Fruit fly (Drosophila melanogaster) whole organism, embryonic: ENCODE data around the gene Nepl3.

Experiments used
- BtbVII ChIP-seq: fragments of 200-800 bp; sonication (Bioruptor generic); optimal IDR thresholded peaks from 3 replicates; lab custom pipeline; 2017; ENCODE audit warnings: missing biosample characterization, mild to moderate bottlenecking, missing genetic modification characterization
- CG10321 ChIP-seq: fragments of 200-800 bp; sonication (Bioruptor generic); IDR thresholded peaks from 2 replicates; pipeline ENCODE4 v1.3.6; 2022; ENCODE audit warnings: missing biosample characterization, missing genetic modification characterization
- CG11723 ChIP-seq: fragments of 200-800 bp; sonication (Bioruptor generic); optimal IDR thresholded peaks from 2 replicates; lab custom pipeline; 2017; ENCODE audit warnings: missing biosample characterization, mild to moderate bottlenecking, missing genetic modification characterization
- CG1233 ChIP-seq: fragments of 200-800 bp; sonication (Bioruptor generic); optimal IDR thresholded peaks from 4 replicates; lab custom pipeline; 2018; ENCODE audit warnings: missing biosample characterization, mild to moderate bottlenecking, missing genetic modification characterization
- CG13296 ChIP-seq: fragments of 200-800 bp; sonication (Bioruptor generic); optimal IDR thresholded peaks from 3 replicates; lab custom pipeline; 2018; ENCODE audit warnings: missing biosample characterization, mild to moderate bottlenecking, missing genetic modification characterization
- CG15514 ChIP-seq: fragments of 200-800 bp; sonication (Bioruptor generic); optimal IDR thresholded peaks from 3 replicates; lab custom pipeline; 2017; ENCODE audit warnings: missing biosample characterization, missing genetic modification characterization, mild to moderate bottlenecking, moderate library complexity, missing genetic modification reagents
- CG17385 ChIP-seq: fragments of 200-800 bp; sonication (Bioruptor generic); optimal IDR thresholded peaks from 3 replicates; lab custom pipeline; 2018; ENCODE audit warnings: missing biosample characterization, mild to moderate bottlenecking, missing genetic modification characterization
- CG17568 ChIP-seq: fragments of 200-800 bp; sonication (Bioruptor generic); optimal IDR thresholded peaks from 2 replicates; lab custom pipeline; 2018; ENCODE audit warnings: missing biosample characterization, mild to moderate bottlenecking, missing genetic modification characterization, moderate library complexity
- CG2875 ChIP-seq: fragments of 200-800 bp; sonication (Bioruptor generic); optimal IDR thresholded peaks from 2 replicates; lab custom pipeline; 2017; ENCODE audit warnings: missing biosample characterization, mild to moderate bottlenecking, missing genetic modification characterization, missing genetic modification reagents
- CG32772 ChIP-seq: fragments of 200-800 bp; sonication (Bioruptor generic); IDR thresholded peaks from 2 replicates; pipeline ENCODE4 v1.3.6; 2022; ENCODE audit warnings: missing biosample characterization, missing genetic modification characterization
- CG4707 ChIP-seq: fragments of 200-800 bp; sonication (Bioruptor generic); optimal IDR thresholded peaks from 2 replicates; lab custom pipeline; 2018; ENCODE audit warnings: missing biosample characterization, mild to moderate bottlenecking, missing genetic modification characterization, moderate library complexity
- CG6765 ChIP-seq: fragments of 200-800 bp; sonication (Bioruptor generic); optimal IDR thresholded peaks from 3 replicates; lab custom pipeline; 2017; ENCODE audit warnings: missing biosample characterization, mild to moderate bottlenecking, missing genetic modification characterization
- CG6791 ChIP-seq: fragments of 200-800 bp; sonication (Bioruptor generic); IDR thresholded peaks from 3 replicates; pipeline ENCODE4 v1.3.6; 2022; ENCODE audit warnings: missing biosample characterization, missing genetic modification characterization; ENCODE audit not compliant: partially characterized antibody
- CG7271 ChIP-seq: fragments of 200-800 bp; sonication (Bioruptor generic); optimal IDR thresholded peaks from 2 replicates; lab custom pipeline; 2018; ENCODE audit warnings: missing biosample characterization, mild to moderate bottlenecking, missing genetic modification characterization, moderate library complexity
- CG9727 ChIP-seq: fragments of 200-800 bp; sonication (Bioruptor generic); optimal IDR thresholded peaks from 3 replicates; lab custom pipeline; 2017; ENCODE audit warnings: missing biosample characterization, mild to moderate bottlenecking, missing genetic modification characterization
- CG9817 ChIP-seq: fragments of 200-800 bp; sonication (Bioruptor generic); optimal IDR thresholded peaks from 2 replicates; lab custom pipeline; 2018; ENCODE audit warnings: missing biosample characterization, mild to moderate bottlenecking, missing genetic modification characterization, moderate library complexity
- Deaf1 ChIP-seq: fragments of 200-800 bp; optimal IDR thresholded peaks from 3 replicates; lab custom pipeline; 2019; ENCODE audit warnings: missing biosample characterization, mild to moderate bottlenecking, missing genetic modification characterization, moderate library complexity
- Ets97D ChIP-seq: fragments of 200-800 bp; sonication (Bioruptor generic); optimal IDR thresholded peaks from 3 replicates; lab custom pipeline; 2016; ENCODE audit warnings: missing biosample characterization, missing genetic modification characterization
- HLHmδ ChIP-seq: fragments of 200-800 bp; sonication (Bioruptor generic); optimal IDR thresholded peaks from 2 replicates; lab custom pipeline; 2018; ENCODE audit warnings: missing biosample characterization, mild to moderate bottlenecking, missing genetic modification characterization, moderate library complexity
- Hand ChIP-seq: fragments of 200-800 bp; sonication (Bioruptor generic); optimal IDR thresholded peaks from 2 replicates; lab custom pipeline; 2017; ENCODE audit warnings: mild to moderate bottlenecking, missing biosample characterization, missing genetic modification reagents, missing genetic modification characterization
- Hr3 ChIP-seq: fragments of 200-800 bp; sonication (Bioruptor generic); optimal IDR thresholded peaks from 3 replicates; lab custom pipeline; 2016; ENCODE audit warnings: missing biosample characterization, missing genetic modification characterization
- Hr39 ChIP-seq: fragments of >200 bp; optimal IDR thresholded peaks from 2 replicates; lab custom pipeline; 2017
- Hsf ChIP-seq: fragments of 200-800 bp; sonication (Bioruptor generic); optimal IDR thresholded peaks from 3 replicates; lab custom pipeline; 2016; ENCODE audit warnings: missing biosample characterization, missing genetic modification characterization
- MESR4 ChIP-seq: fragments of 200-800 bp; sonication (Bioruptor generic); optimal IDR thresholded peaks from 2 replicates; lab custom pipeline; 2018; ENCODE audit warnings: missing biosample characterization, mild to moderate bottlenecking, missing genetic modification characterization, moderate library complexity
- Max ChIP-seq: fragments of 200-800 bp; sonication (Bioruptor generic); optimal IDR thresholded peaks from 2 replicates; lab custom pipeline; 2016; ENCODE audit warnings: missing biosample characterization, mild to moderate bottlenecking, missing genetic modification characterization
- NfI ChIP-seq: fragments of 200-800 bp; sonication (Bioruptor generic); optimal IDR thresholded peaks from 3 replicates; lab custom pipeline; 2018; ENCODE audit warnings: missing biosample characterization, mild to moderate bottlenecking, missing genetic modification characterization, moderate library complexity
- Rx ChIP-seq: fragments of 200-800 bp; sonication (Bioruptor generic); IDR thresholded peaks from 2 replicates; pipeline ENCODE4 v1.3.6; 2022; ENCODE audit warnings: missing biosample characterization, missing genetic modification characterization
- Sry-δ ChIP-seq: fragments of 200-800 bp; sonication (Bioruptor generic); optimal IDR thresholded peaks from 2 replicates; lab custom pipeline; 2016; ENCODE audit warnings: missing biosample characterization, missing genetic modification characterization
- Xbp1 ChIP-seq: fragments of 200-800 bp; sonication (Bioruptor generic); optimal IDR thresholded peaks from 3 replicates; lab custom pipeline; 2016; ENCODE audit warnings: missing biosample characterization, mild to moderate bottlenecking, missing genetic modification characterization
- bab2 ChIP-seq: fragments of 200-800 bp; sonication (Bioruptor generic); optimal IDR thresholded peaks from 2 replicates; lab custom pipeline; 2016; ENCODE audit warnings: missing biosample characterization, missing genetic modification characterization
- bbx ChIP-seq: fragments of 200-800 bp; sonication (Bioruptor generic); IDR thresholded peaks from 2 replicates; pipeline ENCODE4 v1.3.6; 2022; ENCODE audit warnings: missing biosample characterization, missing genetic modification characterization; ENCODE audit not compliant: partially characterized antibody
- bsh ChIP-seq, 2 experiments: fragments of 200-800 bp; sonication (Bioruptor generic); optimal IDR thresholded peaks; 2 replicates each; lab custom pipeline; 2017 to 2018; ENCODE audit warnings: mild to moderate bottlenecking in 2 of 2, missing biosample characterization in 2 of 2, missing genetic modification characterization in 2 of 2, moderate library complexity in 1 of 2
- crp ChIP-seq, 2 experiments: fragments of 200-800 bp; sonication (Bioruptor generic); optimal IDR thresholded peaks; 2 replicates in 1 of 2; 3 replicates in 1 of 2; lab custom pipeline; 2017; ENCODE audit warnings: missing biosample characterization in 2 of 2, missing genetic modification characterization in 2 of 2, mild to moderate bottlenecking in 1 of 2, moderate library complexity in 1 of 2
- dmrt99B ChIP-seq: fragments of 200-800 bp; sonication (Bioruptor generic); optimal IDR thresholded peaks from 2 replicates; lab custom pipeline; 2018; ENCODE audit warnings: missing biosample characterization, mild to moderate bottlenecking, missing genetic modification characterization, moderate library complexity
- dpn ChIP-seq, 2 experiments: fragments of 200-800 bp; sonication (Bioruptor generic); optimal IDR thresholded peaks; 3 replicates each; lab custom pipeline; 2016; ENCODE audit warnings: missing biosample characterization in 2 of 2, missing genetic modification characterization in 2 of 2
- dysf ChIP-seq: fragments of 200-800 bp; sonication (Bioruptor generic); IDR thresholded peaks from 3 replicates; pipeline ENCODE4 v1.3.6; 2022; ENCODE audit warnings: missing biosample characterization, missing genetic modification characterization
- esg ChIP-seq: fragments of 200-800 bp; sonication (Bioruptor generic); conservative IDR thresholded peaks from 2 replicates; pipeline ENCODE4 v1.3.6; 2022; ENCODE audit warnings: missing biosample characterization, missing genetic modification characterization
- eve ChIP-seq, 2 experiments: fragments of >200 bp; optimal IDR thresholded peaks; 2 replicates each; lab custom pipeline; 2017; ENCODE audit warnings: missing biosample characterization in 2 of 2, missing genetic modification characterization in 2 of 2
- ewg ChIP-seq: fragments of 200-800 bp; sonication (Bioruptor generic); optimal IDR thresholded peaks from 3 replicates; lab custom pipeline; 2017; ENCODE audit warnings: mild to moderate bottlenecking, missing biosample characterization, missing genetic modification reagents, missing genetic modification characterization
- grau ChIP-seq: fragments of 200-800 bp; optimal IDR thresholded peaks from 3 replicates; lab custom pipeline; 2019; ENCODE audit warnings: missing biosample characterization, mild to moderate bottlenecking, missing genetic modification characterization, moderate library complexity
- insv ChIP-seq, 2 experiments: fragments of 200-800 bp; sonication (Bioruptor generic); optimal IDR thresholded peaks; 3 replicates each; lab custom pipeline; 2016 to 2018; ENCODE audit warnings: missing biosample characterization in 2 of 2, missing genetic modification characterization in 2 of 2
- jumu ChIP-seq: fragments of 200-800 bp; sonication (Bioruptor generic); optimal IDR thresholded peaks from 3 replicates; lab custom pipeline; 2016; ENCODE audit warnings: missing biosample characterization, missing genetic modification characterization
- kni ChIP-seq: fragments of 200-800 bp; sonication (Bioruptor generic); optimal IDR thresholded peaks from 3 replicates; lab custom pipeline; 2017; ENCODE audit warnings: mild to moderate bottlenecking, missing biosample characterization, missing genetic modification reagents, missing genetic modification characterization
- lilli ChIP-seq: fragments of 200-800 bp; sonication (Bioruptor generic); optimal IDR thresholded peaks from 3 replicates; lab custom pipeline; 2016; ENCODE audit warnings: missing biosample characterization, missing genetic modification characterization
- mld ChIP-seq: fragments of 200-800 bp; sonication (Bioruptor generic); IDR thresholded peaks from 3 replicates; pipeline ENCODE4 v1.3.6; 2022; ENCODE audit warnings: missing biosample characterization, missing genetic modification characterization; ENCODE audit not compliant: partially characterized antibody
- nerfin-1 ChIP-seq: fragments of 200-800 bp; sonication (Bioruptor generic); optimal IDR thresholded peaks from 3 replicates; lab custom pipeline; 2019; ENCODE audit warnings: missing biosample characterization, mild to moderate bottlenecking, missing genetic modification characterization, moderate library complexity
- nmo ChIP-seq: fragments of 200-800 bp; sonication (Bioruptor generic); optimal IDR thresholded peaks from 2 replicates; lab custom pipeline; 2018; ENCODE audit warnings: missing biosample characterization, mild to moderate bottlenecking, missing genetic modification characterization, moderate library complexity
- vvl ChIP-seq: fragments of 200-800 bp; sonication (Bioruptor generic); IDR thresholded peaks from 2 replicates; pipeline ENCODE4 v1.3.6; 2022; ENCODE audit warnings: missing biosample characterization, missing genetic modification characterization
- wdn ChIP-seq: fragments of 200-800 bp; sonication (Bioruptor generic); IDR thresholded peaks from 2 replicates; pipeline ENCODE4 v1.3.6; 2022; ENCODE audit warnings: missing biosample characterization, missing genetic modification characterization
- wek ChIP-seq: fragments of 200-800 bp; sonication (Bioruptor generic); optimal IDR thresholded peaks from 3 replicates; lab custom pipeline; 2018; ENCODE audit warnings: missing biosample characterization, mild to moderate bottlenecking, missing genetic modification characterization, moderate library complexity

Gene Nepl3

DNA sequence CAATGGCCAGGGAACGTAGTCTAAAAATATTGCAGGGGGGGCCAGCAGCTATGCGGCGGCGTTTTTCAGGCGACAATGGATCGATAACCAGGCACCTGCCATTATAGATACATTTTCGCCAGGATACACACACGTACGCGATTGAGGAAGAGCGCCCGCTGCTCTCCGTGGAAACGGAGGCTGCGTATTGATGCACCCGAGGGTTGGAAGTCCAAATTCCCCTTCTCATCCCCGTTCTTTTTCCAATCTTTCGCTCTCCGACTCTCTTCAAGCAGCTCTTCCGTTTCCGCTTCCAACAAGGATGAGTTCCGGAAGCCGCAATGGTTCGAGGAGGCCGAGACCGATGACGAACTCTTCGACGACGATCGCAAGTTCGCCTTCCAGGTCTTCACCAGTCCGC, 38.7 kb upstream of the Nepl3 start (continued):
- TF ChIP-seq insv (GFP tag; optimal IDR thresholded peaks at IDR 0.05; lab: Kevin White, UChicago), result no peak
- peak; percentile 58 for TF ChIP-seq BtbVII
- peak; percentile 52 for TF ChIP-seq CG1233 (GFP tag; lab: Kevin White, UChicago)
- peak; percentile 58 for TF ChIP-seq wek (GFP tag; lab: Kevin White, UChicago)
- peak; percentile 16 for TF ChIP-seq Deaf1 (tag; lab: Kevin White, UChicago)
- peak; percentile 81 for TF ChIP-seq Hand (GFP tag; lab: Kevin White, UChicago)
- TF ChIP-seq kni (GFP tag; lab: Kevin White, UChicago), result peak; percentile 51
- TF ChIP-seq vvl (GFP tag; lab: Robert Waterston, UW), result peak; percentile 33; the same call in 1 of the 2 replicates
- TF ChIP-seq CG9727, result peak; percentile 9
- TF ChIP-seq nerfin-1 (tag; lab: Kevin White, UChicago), result peak; percentile 53
- peak; percentile 85 for TF ChIP-seq CG6765 (GFP tag; lab: Kevin White, UChicago)
- TF ChIP-seq NfI (GFP tag; lab: Kevin White, UChicago), result peak; percentile 40
- TF ChIP-seq Hr39 (lab: Kevin White, UChicago), result no peak
- TF ChIP-seq Ets97D (GFP tag; lab: Kevin White, UChicago), result peak; percentile 92
- no peak for TF ChIP-seq esg (GFP tag; lab: Robert Waterston, UW)
- TF ChIP-seq CG32772 (GFP tag; lab: Robert Waterston, UW), result no peak
- peak; percentile 87 for TF ChIP-seq ewg
- peak; percentile 6 for TF ChIP-seq dmrt99B (tag; lab: Kevin White, UChicago)
- 0 out of 2 replicates have a peak, but pooled peaks have one; percentile 13 for TF ChIP-seq bbx (GFP tag; lab: Robert Waterston, UW)
- TF ChIP-seq CG9817 (tag; lab: Kevin White, UChicago), result no peak
- no peak for TF ChIP-seq nmo (GFP tag; lab: Kevin White, UChicago)
- TF ChIP-seq CG15514, result peak; percentile 82
- peak; percentile 15 for TF ChIP-seq CG7271 (tag; lab: Kevin White, UChicago)
- no peak for TF ChIP-seq Max (GFP tag; lab: Kevin White, UChicago)

DNA sequence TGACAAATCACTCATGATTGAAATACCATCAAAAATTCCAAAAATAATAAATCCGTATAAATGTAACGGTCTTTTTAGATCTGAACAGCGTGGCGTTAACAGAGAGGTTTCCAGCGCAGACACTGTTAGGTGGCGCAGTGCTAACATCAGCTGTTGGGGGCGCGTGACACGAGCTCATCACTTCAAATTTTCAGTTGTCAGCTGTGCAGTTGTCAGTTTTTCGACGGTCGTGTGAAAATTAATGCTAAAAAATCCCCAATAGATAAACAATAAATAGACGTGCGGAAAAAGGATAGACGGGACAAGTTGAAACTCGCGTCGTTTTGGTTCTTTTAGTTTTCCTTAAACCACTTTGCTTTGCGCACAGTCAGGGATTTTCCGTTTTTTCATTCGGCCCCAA, 38.2 kb upstream of the Nepl3 start, which contains the start of gene CG4230:
Gene CG4230 (plus strand): TSS at position 6 of the 400 bp plus-strand sequence.
- TF ChIP-seq bab2 (GFP tag; lab: Kevin White, UChicago), result no peak
- no peak for TF ChIP-seq dysf (GFP tag; lab: Robert Waterston, UW)
- no peak for TF ChIP-seq Xbp1 (GFP tag; lab: Kevin White, UChicago)
- TF ChIP-seq MESR4 (GFP tag; lab: Kevin White, UChicago), result peak; percentile 56
- TF ChIP-seq Hsf (GFP tag; lab: Kevin White, UChicago), result no peak
- no peak for TF ChIP-seq CG13296 (GFP tag; lab: Kevin White, UChicago)
- no peak for TF ChIP-seq dpn (GFP tag; optimal IDR thresholded peaks at IDR 0.05; lab: Kevin White, UChicago)
- no peak for TF ChIP-seq insv (GFP tag; optimal IDR thresholded peaks at IDR 0.05; lab: Kevin White, UChicago)
- peak; percentile 90 for TF ChIP-seq Sry-δ (GFP tag; lab: Kevin White, UChicago)
- no peak for TF ChIP-seq Rx (GFP tag; lab: Robert Waterston, UW)
- peak; percentile 36 for TF ChIP-seq CG17568
- TF ChIP-seq CG6791 (GFP tag; lab: Robert Waterston, UW), result peak; percentile 88
- no peak for TF ChIP-seq wdn (GFP tag; lab: Robert Waterston, UW)
- no peak for TF ChIP-seq CG10321 (GFP tag; lab: Robert Waterston, UW)
- TF ChIP-seq lilli (GFP tag; lab: Kevin White, UChicago), result no peak
- TF ChIP-seq CG2875, result no peak
- no peak for TF ChIP-seq grau
- no peak for TF ChIP-seq Hr3 (GFP tag; lab: Kevin White, UChicago)
- peak; percentile 87 to 99 for TF ChIP-seq crp (GFP tag; optimal IDR thresholded peaks at IDR 0.05; lab: Kevin White, UChicago)
- TF ChIP-seq CG11723 (GFP tag; lab: Kevin White, UChicago), result no peak
- TF ChIP-seq HLHmδ (GFP tag; lab: Kevin White, UChicago), result no peak
- TF ChIP-seq jumu (GFP tag; lab: Kevin White, UChicago), result no peak
- TF ChIP-seq eve (GFP tag; optimal IDR thresholded peaks at IDR 0.05; lab: Kevin White, UChicago), result no peak
- TF ChIP-seq CG4707 (GFP tag; lab: Kevin White, UChicago), result no peak
- TF ChIP-seq mld, result peak; percentile 65; the same call in 1 of the 3 replicates
- TF ChIP-seq CG17385, result no peak
- no peak for TF ChIP-seq bsh (GFP tag; optimal IDR thresholded peaks at IDR 0.05; lab: Kevin White, UChicago)
